Comparison of ENCODE assay signal across 1 fruit fly cellular context in genomic region chr3L:8072720-8073119, dm6.
TF ChIP-seq lines count a peak whose summit lies in the region.

No protein-coding gene starts in this region.

TF ChIP-seq in whole organism, embryonic, 481 proteins besides CTCF, POLR2A, EP300 and RAD21 (continued from another document and continues in another):
- TF ChIP-seq Hand (GFP tag; optimal IDR thresholded peaks at IDR 0.05; lab: Kevin White, UChicago) = no peak
- 0 out of 3 replicates have a peak, but pooled peaks have one; percentile 40 for TF ChIP-seq ase (GFP tag; IDR thresholded peaks at IDR 0.05; lab: Robert Waterston, UW)
- TF ChIP-seq CG12219 (GFP tag; optimal IDR thresholded peaks at IDR 0.05; lab: Kevin White, UChicago) = no peak
- TF ChIP-seq cg (GFP tag; optimal IDR thresholded peaks at IDR 0.05; lab: Kevin White, UChicago) = no peak
- TF ChIP-seq slp2 (GFP tag; optimal IDR thresholded peaks at IDR 0.05; lab: Kevin White, UChicago) = no peak
- peak; percentile 68 for TF ChIP-seq bcd (GFP tag; optimal IDR thresholded peaks at IDR 0.05; lab: Kevin White, UChicago)
- no peak for TF ChIP-seq HLH4C (GFP tag; IDR thresholded peaks at IDR 0.05; lab: Robert Waterston, UW; ENCODE audit: partially characterized antibody)
- TF ChIP-seq CG10321 (GFP tag; IDR thresholded peaks at IDR 0.05; lab: Robert Waterston, UW) = no peak
- TF ChIP-seq klu (GFP tag; IDR thresholded peaks at IDR 0.05; lab: Robert Waterston, UW) = no peak
- TF ChIP-seq twi (tag; optimal IDR thresholded peaks at IDR 0.05; lab: Kevin White, UChicago) = no peak
- no peak for TF ChIP-seq CG10959 (GFP tag; IDR thresholded peaks at IDR 0.05; lab: Robert Waterston, UW)
- peak; percentile 3 for TF ChIP-seq pho (GFP tag; optimal IDR thresholded peaks at IDR 0.05; lab: Kevin White, UChicago)
- TF ChIP-seq slou (GFP tag; optimal IDR thresholded peaks at IDR 0.05; lab: Kevin White, UChicago) = peak; percentile 10
- TF ChIP-seq zf30C (GFP tag; optimal IDR thresholded peaks at IDR 0.05; lab: Kevin White, UChicago) = no peak
- peak; percentile 50; the same call in 1 of the 3 replicates for TF ChIP-seq B-H1 (GFP tag; IDR thresholded peaks at IDR 0.05; lab: Robert Waterston, UW)
- no peak for TF ChIP-seq CG4617 (GFP tag; optimal IDR thresholded peaks at IDR 0.05; lab: Kevin White, UChicago; ENCODE audit: borderline replicate concordance)
- no peak for TF ChIP-seq CG7372 (GFP tag; IDR thresholded peaks at IDR 0.05; lab: Robert Waterston, UW)
- no peak for TF ChIP-seq Bdp1 (GFP tag; optimal IDR thresholded peaks at IDR 0.05; lab: Kevin White, UChicago)
- TF ChIP-seq nmo (GFP tag; optimal IDR thresholded peaks at IDR 0.05; lab: Kevin White, UChicago) = no peak
- TF ChIP-seq Elba2 (GFP tag; optimal IDR thresholded peaks at IDR 0.05; lab: Kevin White, UChicago) = no peak
- no peak for TF ChIP-seq dimm (GFP tag; IDR thresholded peaks at IDR 0.05; lab: Robert Waterston, UW)
- peak in 1 of 2 experiments; percentile 54 for TF ChIP-seq eve (GFP tag; optimal IDR thresholded peaks at IDR 0.05; lab: Kevin White, UChicago)
- TF ChIP-seq gsb-n (tag; optimal IDR thresholded peaks at IDR 0.05; lab: Kevin White, UChicago) = no peak
- TF ChIP-seq Sin3A (optimal IDR thresholded peaks at IDR 0.05; lab: Kevin White, UChicago) = no peak
- peak; percentile 25 for TF ChIP-seq lilli (GFP tag; optimal IDR thresholded peaks at IDR 0.05; lab: Kevin White, UChicago)
- TF ChIP-seq CG3065 (GFP tag; optimal IDR thresholded peaks at IDR 0.05; lab: Kevin White, UChicago) = no peak
- TF ChIP-seq CG1529 (GFP tag; optimal IDR thresholded peaks at IDR 0.05; lab: Kevin White, UChicago) = no peak
- peak; percentile 63 for TF ChIP-seq Meics (GFP tag; optimal IDR thresholded peaks at IDR 0.05; lab: Kevin White, UChicago)
- peak; percentile 47 for TF ChIP-seq CG6683 (GFP tag; optimal IDR thresholded peaks at IDR 0.05; lab: Kevin White, UChicago)
- peak; percentile 88 for TF ChIP-seq dmrt99B (tag; optimal IDR thresholded peaks at IDR 0.05; lab: Kevin White, UChicago)
- TF ChIP-seq CG6654 (GFP tag; optimal IDR thresholded peaks at IDR 0.05; lab: Kevin White, UChicago) = peak; percentile 40
- TF ChIP-seq row (GFP tag; IDR thresholded peaks at IDR 0.05; lab: Robert Waterston, UW) = peak; percentile 70
- TF ChIP-seq abd-A (tag; optimal IDR thresholded peaks at IDR 0.05; lab: Kevin White, UChicago) = peak; percentile 7
- no peak for TF ChIP-seq CG11093 (GFP tag; IDR thresholded peaks at IDR 0.05; lab: Robert Waterston, UW)
- peak; percentile 72 for TF ChIP-seq tin (GFP tag; optimal IDR thresholded peaks at IDR 0.05; lab: Kevin White, UChicago)
- TF ChIP-seq phol (tag; optimal IDR thresholded peaks at IDR 0.05; lab: Kevin White, UChicago) = peak; percentile 78
- TF ChIP-seq HLH54F (GFP tag; optimal IDR thresholded peaks at IDR 0.05; lab: Kevin White, UChicago) = no peak
- no peak for TF ChIP-seq CG2889 (GFP tag; IDR thresholded peaks at IDR 0.05; lab: Robert Waterston, UW)
- peak; percentile 53 for TF ChIP-seq CG10267 (tag; optimal IDR thresholded peaks at IDR 0.05; lab: Kevin White, UChicago)
- TF ChIP-seq Hmx (GFP tag; optimal IDR thresholded peaks at IDR 0.05; lab: Kevin White, UChicago) = peak; percentile 55
- peak; percentile 48 for TF ChIP-seq CG6813 (GFP tag; optimal IDR thresholded peaks at IDR 0.05; lab: Kevin White, UChicago)
- TF ChIP-seq Side (GFP tag; optimal IDR thresholded peaks at IDR 0.05; lab: Kevin White, UChicago) = no peak
- peak; percentile 17 for TF ChIP-seq CG10209 (GFP tag; optimal IDR thresholded peaks at IDR 0.05; lab: Kevin White, UChicago)
- TF ChIP-seq crp (GFP tag; optimal IDR thresholded peaks at IDR 0.05; lab: Kevin White, UChicago) = no peak
- peak; percentile 46 for TF ChIP-seq CG2120 (GFP tag; optimal IDR thresholded peaks at IDR 0.05; lab: Kevin White, UChicago)
- TF ChIP-seq peb (GFP tag; IDR thresholded peaks at IDR 0.05; lab: Robert Waterston, UW) = no peak
- TF ChIP-seq CG31224 (GFP tag; IDR thresholded peaks at IDR 0.05; lab: Robert Waterston, UW) = no peak
- TF ChIP-seq ro (GFP tag; IDR thresholded peaks at IDR 0.05; lab: Robert Waterston, UW) = 0 out of 2 replicates have a peak, but pooled peaks have one; percentile 38
- TF ChIP-seq CG8388 (GFP tag; optimal IDR thresholded peaks at IDR 0.05; lab: Kevin White, UChicago) = peak; percentile 16
- no peak for TF ChIP-seq YL-1 (GFP tag; optimal IDR thresholded peaks at IDR 0.05; lab: Kevin White, UChicago)
- no peak for TF ChIP-seq wek (GFP tag; optimal IDR thresholded peaks at IDR 0.05; lab: Kevin White, UChicago)
- peak; percentile 78; the same call in 1 of the 2 replicates for TF ChIP-seq ranshi (GFP tag; IDR thresholded peaks at IDR 0.05; lab: Robert Waterston, UW)
- no peak for TF ChIP-seq NC2β (GFP tag; optimal IDR thresholded peaks at IDR 0.05; lab: Kevin White, UChicago)
- peak; percentile 12 for TF ChIP-seq CG8924 (tag; optimal IDR thresholded peaks at IDR 0.05; lab: Kevin White, UChicago)
- TF ChIP-seq Rx (GFP tag; IDR thresholded peaks at IDR 0.05; lab: Robert Waterston, UW) = peak; percentile 54
- no peak for TF ChIP-seq cato (GFP tag; optimal IDR thresholded peaks at IDR 0.05; lab: Kevin White, UChicago; ENCODE audit: borderline replicate concordance)
- TF ChIP-seq CrebB (tag; optimal IDR thresholded peaks at IDR 0.05; lab: Kevin White, UChicago) = no peak
- peak; percentile 95 for TF ChIP-seq Med (GFP tag; lab: Kevin White, UChicago)
- TF ChIP-seq zfh1 (GFP tag; IDR thresholded peaks at IDR 0.05; lab: Robert Waterston, UW) = peak; percentile 64
- no peak for TF ChIP-seq Poxn (GFP tag; IDR thresholded peaks at IDR 0.05; lab: Robert Waterston, UW)
- TF ChIP-seq CG6272 (GFP tag; IDR thresholded peaks at IDR 0.05; lab: Robert Waterston, UW) = no peak; the same call in 1 of the 2 replicates
- TF ChIP-seq hb (GFP tag; IDR thresholded peaks at IDR 0.05; lab: Robert Waterston, UW; ENCODE audit: partially characterized antibody) = no peak
- TF ChIP-seq CG12942 (GFP tag; optimal IDR thresholded peaks at IDR 0.05; lab: Kevin White, UChicago) = no peak
- no peak for TF ChIP-seq CG7786 (GFP tag; optimal IDR thresholded peaks at IDR 0.05; lab: Kevin White, UChicago)
- TF ChIP-seq Sry-β (GFP tag; optimal IDR thresholded peaks at IDR 0.05; lab: Kevin White, UChicago) = no peak
- TF ChIP-seq Neu2 (GFP tag; optimal IDR thresholded peaks at IDR 0.05; lab: Kevin White, UChicago; ENCODE audit: borderline replicate concordance) = no peak
- TF ChIP-seq Hmr (GFP tag; optimal IDR thresholded peaks at IDR 0.05; lab: Kevin White, UChicago) = peak; percentile 36
- peak; percentile 60 for TF ChIP-seq CG10654 (GFP tag; optimal IDR thresholded peaks at IDR 0.05; lab: Kevin White, UChicago)
- no peak for TF ChIP-seq h (optimal IDR thresholded peaks at IDR 0.05; lab: Kevin White, UChicago)
- no peak for TF ChIP-seq nerfin-2 (GFP tag; IDR thresholded peaks at IDR 0.05; lab: Robert Waterston, UW; ENCODE audit: partially characterized antibody)
- TF ChIP-seq Myb (GFP tag; optimal IDR thresholded peaks at IDR 0.05; lab: Kevin White, UChicago) = no peak
- TF ChIP-seq Taf1 (GFP tag; IDR thresholded peaks at IDR 0.05; lab: Robert Waterston, UW) = peak; percentile 38; the same call in 1 of the 2 replicates
- no peak for TF ChIP-seq dm (GFP tag; optimal IDR thresholded peaks at IDR 0.05; lab: Kevin White, UChicago)
- TF ChIP-seq CG11456 (GFP tag; IDR thresholded peaks at IDR 0.05; lab: Robert Waterston, UW) = no peak
- no peak for TF ChIP-seq CG34422 (GFP tag; IDR thresholded peaks at IDR 0.05; lab: Robert Waterston, UW)
- no peak for TF ChIP-seq Ssrp (tag; optimal IDR thresholded peaks at IDR 0.05; lab: Kevin White, UChicago)
- no peak for TF ChIP-seq sima (GFP tag; optimal IDR thresholded peaks at IDR 0.05; lab: Kevin White, UChicago)
- no peak for TF ChIP-seq CG16779 (GFP tag; IDR thresholded peaks at IDR 0.05; lab: Robert Waterston, UW)
- TF ChIP-seq CG16863 (GFP tag; optimal IDR thresholded peaks at IDR 0.05; lab: Kevin White, UChicago) = no peak
- peak; percentile 56; the same call in 1 of the 2 replicates for TF ChIP-seq CG17328 (GFP tag; IDR thresholded peaks at IDR 0.05; lab: Robert Waterston, UW)
- TF ChIP-seq CG12659 (GFP tag; optimal IDR thresholded peaks at IDR 0.05; lab: Kevin White, UChicago) = no peak
- TF ChIP-seq Lim3 (GFP tag; IDR thresholded peaks at IDR 0.05; lab: Robert Waterston, UW) = no peak
- TF ChIP-seq MTF-1 (GFP tag; optimal IDR thresholded peaks at IDR 0.05; lab: Kevin White, UChicago; ENCODE audit: borderline replicate concordance) = peak; percentile 59
- TF ChIP-seq Adf1 (GFP tag; IDR thresholded peaks at IDR 0.05; lab: Robert Waterston, UW) = no peak; the same call in 1 of the 2 replicates
- TF ChIP-seq CG32767 (GFP tag; IDR thresholded peaks at IDR 0.05; lab: Robert Waterston, UW) = no peak
- peak; percentile 54 for TF ChIP-seq pum (GFP tag; optimal IDR thresholded peaks at IDR 0.05; lab: Kevin White, UChicago)
- TF ChIP-seq CG4282 (GFP tag; optimal IDR thresholded peaks at IDR 0.05; lab: Kevin White, UChicago) = no peak
- peak; percentile 45 for TF ChIP-seq fd64A (GFP tag; optimal IDR thresholded peaks at IDR 0.05; lab: Kevin White, UChicago)
- peak; percentile 76 for TF ChIP-seq CG31441 (GFP tag; IDR thresholded peaks at IDR 0.05; lab: Robert Waterston, UW)
- TF ChIP-seq sug (tag; optimal IDR thresholded peaks at IDR 0.05; lab: Kevin White, UChicago) = no peak
- TF ChIP-seq insv (GFP tag; optimal IDR thresholded peaks at IDR 0.05; lab: Kevin White, UChicago) = no peak
- TF ChIP-seq chm (GFP tag; IDR thresholded peaks at IDR 0.05; lab: Robert Waterston, UW) = no peak
- TF ChIP-seq onecut (GFP tag; IDR thresholded peaks at IDR 0.05; lab: Robert Waterston, UW) = peak; percentile 51
- TF ChIP-seq Abd-B (GFP tag; optimal IDR thresholded peaks at IDR 0.05; lab: Kevin White, UChicago) = peak; percentile 63
- TF ChIP-seq CG10565 (GFP tag; optimal IDR thresholded peaks at IDR 0.05; lab: Kevin White, UChicago) = no peak
- TF ChIP-seq CG2202 (tag; optimal IDR thresholded peaks at IDR 0.05; lab: Kevin White, UChicago) = no peak
- TF ChIP-seq ap (GFP tag; IDR thresholded peaks at IDR 0.05; lab: Robert Waterston, UW) = peak; percentile 50; the same call in 1 of the 2 replicates
- no peak for TF ChIP-seq Hr39 (optimal IDR thresholded peaks at IDR 0.05; lab: Kevin White, UChicago)
- TF ChIP-seq CG11398 (GFP tag; optimal IDR thresholded peaks at IDR 0.05; lab: Kevin White, UChicago) = no peak
- peak; percentile 75 for TF ChIP-seq CG14441 (GFP tag; IDR thresholded peaks at IDR 0.05; lab: Robert Waterston, UW)
- TF ChIP-seq schlank (tag; optimal IDR thresholded peaks at IDR 0.05; lab: Kevin White, UChicago) = no peak
- TF ChIP-seq sna (GFP tag; IDR thresholded peaks at IDR 0.05; lab: Robert Waterston, UW; ENCODE audit: partially characterized antibody) = no peak
- peak; percentile 43 for TF ChIP-seq CG8359 (GFP tag; optimal IDR thresholded peaks at IDR 0.05; lab: Kevin White, UChicago; ENCODE audit: borderline replicate concordance)
- peak; percentile 52 for TF ChIP-seq Spps (tag; optimal IDR thresholded peaks at IDR 0.05; lab: Kevin White, UChicago)
- peak; percentile 68 for TF ChIP-seq slbo (GFP tag; IDR thresholded peaks at IDR 0.05; lab: Robert Waterston, UW)
- TF ChIP-seq en (GFP tag; optimal IDR thresholded peaks at IDR 0.05; lab: Kevin White, UChicago) = no peak
- peak; percentile 28 for TF ChIP-seq CG33213 (GFP tag; optimal IDR thresholded peaks at IDR 0.05; lab: Kevin White, UChicago)
- TF ChIP-seq Dad (GFP tag; optimal IDR thresholded peaks at IDR 0.05; lab: Kevin White, UChicago) = peak; percentile 58
- no peak for TF ChIP-seq Camta (GFP tag; optimal IDR thresholded peaks at IDR 0.05; lab: Kevin White, UChicago)
- peak; percentile 47 for TF ChIP-seq zen (tag; optimal IDR thresholded peaks at IDR 0.05; lab: Kevin White, UChicago)
- no peak for TF ChIP-seq GATAe (GFP tag; conservative IDR thresholded peaks at IDR 0.05; lab: Robert Waterston, UW)
- no peak for TF ChIP-seq knrl (GFP tag; IDR thresholded peaks at IDR 0.05; lab: Robert Waterston, UW; ENCODE audit: partially characterized antibody)
- TF ChIP-seq fd102C (GFP tag; optimal IDR thresholded peaks at IDR 0.05; lab: Kevin White, UChicago) = no peak
- no peak for TF ChIP-seq CG9876 (GFP tag; optimal IDR thresholded peaks at IDR 0.05; lab: Kevin White, UChicago)
- TF ChIP-seq CG7745 (tag; optimal IDR thresholded peaks at IDR 0.05; lab: Kevin White, UChicago) = no peak
- peak; percentile 77 for TF ChIP-seq Fer1 (GFP tag; optimal IDR thresholded peaks at IDR 0.05; lab: Kevin White, UChicago)
- TF ChIP-seq CG9932 (GFP tag; IDR thresholded peaks at IDR 0.05; lab: Robert Waterston, UW) = peak; percentile 61
- TF ChIP-seq CG1233 (GFP tag; optimal IDR thresholded peaks at IDR 0.05; lab: Kevin White, UChicago) = peak; percentile 54
- peak; percentile 43 for TF ChIP-seq Max (GFP tag; optimal IDR thresholded peaks at IDR 0.05; lab: Kevin White, UChicago)
- TF ChIP-seq CG12299 (tag; optimal IDR thresholded peaks at IDR 0.05; lab: Kevin White, UChicago) = no peak
- TF ChIP-seq CG17359 (tag; optimal IDR thresholded peaks at IDR 0.05; lab: Kevin White, UChicago) = peak; percentile 86
- TF ChIP-seq Jarid2 (GFP tag; optimal IDR thresholded peaks at IDR 0.05; lab: Kevin White, UChicago) = peak; percentile 27
- TF ChIP-seq Ets65A (GFP tag; lab: Kevin White, UChicago) = peak; percentile 93
- 0 out of 2 replicates have a peak, but pooled peaks have one; percentile 32 for TF ChIP-seq Oaz (GFP tag; IDR thresholded peaks at IDR 0.05; lab: Robert Waterston, UW)
- no peak for TF ChIP-seq sc (optimal IDR thresholded peaks at IDR 0.05; lab: Kevin White, UChicago)
- no peak for TF ChIP-seq sc (GFP tag; optimal IDR thresholded peaks at IDR 0.05; lab: Kevin White, UChicago)
- no peak for TF ChIP-seq MESR4 (GFP tag; optimal IDR thresholded peaks at IDR 0.05; lab: Kevin White, UChicago)
- TF ChIP-seq PHDP (tag; optimal IDR thresholded peaks at IDR 0.05; lab: Kevin White, UChicago) = peak; percentile 30
- TF ChIP-seq CG4404 (GFP tag; IDR thresholded peaks at IDR 0.05; lab: Robert Waterston, UW) = peak; percentile 23; the same call in 1 of the 2 replicates
- no peak for TF ChIP-seq salm (tag; optimal IDR thresholded peaks at IDR 0.05; lab: Kevin White, UChicago)
- TF ChIP-seq mld (GFP tag; IDR thresholded peaks at IDR 0.05; lab: Robert Waterston, UW; ENCODE audit: partially characterized antibody) = no peak
- TF ChIP-seq CG13123 (GFP tag; optimal IDR thresholded peaks at IDR 0.05; lab: Kevin White, UChicago) = no peak
- TF ChIP-seq Stat92E (GFP tag; optimal IDR thresholded peaks at IDR 0.05; lab: Kevin White, UChicago) = no peak
- peak; percentile 73 for TF ChIP-seq CG13296 (GFP tag; optimal IDR thresholded peaks at IDR 0.05; lab: Kevin White, UChicago)
